Worm (Caenorhabditis elegans): Measurements from ENCODE around the gene srx-95.

- TF ChIP-seq F16B12.6 (tag; optimal IDR thresholded peaks at IDR 0.05) (no peak), pqm-1 (tag; optimal IDR thresholded peaks at IDR 0.05) (no peak), pag-3 (tag; optimal IDR thresholded peaks at IDR 0.05; ENCODE audit: borderline replicate concordance, insufficient read depth) (no peak), sptf-1 (tag; optimal IDR thresholded peaks at IDR 0.05) (no peak), nhr-90 (tag; optimal IDR thresholded peaks at IDR 0.05; ENCODE audit: poor library complexity) (no peak), fkh-10 (GFP tag; optimal IDR thresholded peaks at IDR 0.05) (peak; percentile 33), snpc-4 (tag; optimal IDR thresholded peaks at IDR 0.05) (no peak), blmp-1 (tag; optimal IDR thresholded peaks at IDR 0.05) (no peak), elt-3 (tag; optimal IDR thresholded peaks at IDR 0.05) (no peak), nhr-12 (tag; optimal IDR thresholded peaks at IDR 0.05) (no peak), ztf-4 (tag; optimal IDR thresholded peaks at IDR 0.05) (no peak), grh-1 (GFP tag; IDR thresholded peaks at IDR 0.05) (no peak)
These were observed 25.2 kb downstream of the srx-95 start, which contains the start of gene T14B4.8 for ce11 chrII:6729331-6729730.
